Worm (Caenorhabditis elegans): ENCODE measurements around the gene C50H2.4.

DNA sequence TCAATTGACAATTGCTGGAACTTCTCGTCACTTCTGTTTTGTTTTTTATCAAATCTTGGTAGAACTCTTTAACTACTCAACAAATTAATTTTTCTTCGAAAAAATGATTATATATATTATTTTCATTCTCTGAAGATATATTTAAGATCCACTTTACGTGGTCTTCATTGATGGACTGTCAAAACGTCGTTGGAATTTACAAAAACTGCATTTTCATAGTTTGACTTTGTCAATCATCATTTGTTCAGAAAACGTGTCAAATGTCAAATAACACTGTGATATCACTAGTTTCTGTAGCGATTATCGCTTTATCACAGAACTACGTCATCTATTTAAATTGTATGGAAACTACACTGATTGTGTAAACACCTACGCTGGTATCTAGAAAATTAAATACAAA is 7.6 kb downstream of the C50H2.4 start:
- TF ChIP-seq F39B2.1 (GFP tag; IDR thresholded peaks at IDR 0.05) (no peak), mes-4 (tag; optimal IDR thresholded peaks at IDR 0.05) (no peak), ccch-3 (GFP tag; optimal IDR thresholded peaks at IDR 0.05) (no peak)

Data from whole organism, young adult.